Fruit fly (Drosophila melanogaster) whole organism, wandering third instar larva: ENCODE measurements around the gene CG18266.
A peak's percentile ranks its signal among the peaks of the same experiment; 100 is the strongest.

Experiments used
- Abd-B ChIP-seq: fragments of >200 bp; optimal IDR thresholded peaks from 2 replicates; lab custom pipeline; 2017; ENCODE audit warnings: missing biosample characterization, missing genetic modification characterization
- CrebA ChIP-seq: fragments of 200-800 bp; sonication (Bioruptor generic); optimal IDR thresholded peaks from 2 replicates; lab custom pipeline; 2016; ENCODE audit warnings: missing biosample characterization, mild to moderate bottlenecking, missing genetic modification characterization, borderline replicate concordance
- Dfd ChIP-seq: fragments of >200 bp; optimal IDR thresholded peaks from 2 replicates; lab custom pipeline; 2017; ENCODE audit warnings: missing biosample characterization, missing genetic modification characterization
- GATAd ChIP-seq: sonication (Bioruptor generic); optimal IDR thresholded peaks from 2 replicates; lab custom pipeline; 2016; ENCODE audit warnings: missing biosample characterization, missing genetic modification characterization
- HLH106 ChIP-seq: fragments of 200-800 bp; optimal IDR thresholded peaks from 3 replicates; lab custom pipeline; 2019; ENCODE audit warnings: missing biosample characterization, mild to moderate bottlenecking, missing genetic modification characterization, moderate library complexity
- Hnf4 ChIP-seq: fragments of 200-800 bp; sonication (Bioruptor generic); optimal IDR thresholded peaks from 2 replicates; lab custom pipeline; 2016; ENCODE audit warnings: missing biosample characterization, mild to moderate bottlenecking, missing genetic modification characterization
- Hr78 ChIP-seq: fragments of >200 bp; optimal IDR thresholded peaks from 2 replicates; lab custom pipeline; 2017; ENCODE audit warnings: missing biosample characterization, missing genetic modification characterization
- Hr83 ChIP-seq: fragments of 200-300 bp; sonication (Bioruptor generic); optimal IDR thresholded peaks from 2 replicates; lab custom pipeline; 2016; ENCODE audit warnings: missing biosample characterization, mild to moderate bottlenecking, missing genetic modification characterization, moderate library complexity; ENCODE audit not compliant: poor library complexity, severe bottlenecking
- Jra ChIP-seq: sonication (Bioruptor generic); optimal IDR thresholded peaks from 2 replicates; lab custom pipeline; 2016; ENCODE audit warnings: missing biosample characterization, missing genetic modification characterization
- Myc ChIP-seq: fragments of >200 bp; optimal IDR thresholded peaks from 2 replicates; lab custom pipeline; 2017
- OdsH ChIP-seq: fragments of 200-800 bp; sonication (Bioruptor generic); optimal IDR thresholded peaks from 2 replicates; lab custom pipeline; 2016; ENCODE audit warnings: missing biosample characterization, mild to moderate bottlenecking, missing genetic modification characterization
- Sp1 ChIP-seq: fragments of 200-800 bp; sonication (Bioruptor generic); optimal IDR thresholded peaks from 3 replicates; lab custom pipeline; 2019; ENCODE audit warnings: missing biosample characterization, mild to moderate bottlenecking, missing genetic modification characterization, moderate library complexity
- br ChIP-seq: fragments of 200-800 bp; sonication (Bioruptor generic); optimal IDR thresholded peaks from 2 replicates; lab custom pipeline; 2016; ENCODE audit warnings: missing biosample characterization, missing genetic modification characterization
- dmrt93B ChIP-seq: fragments of 200-800 bp; sonication (Bioruptor generic); optimal IDR thresholded peaks from 2 replicates; lab custom pipeline; 2018; ENCODE audit warnings: missing biosample characterization, mild to moderate bottlenecking, missing genetic modification characterization
- dsf ChIP-seq: sonication (Bioruptor generic); optimal IDR thresholded peaks from 2 replicates; lab custom pipeline; 2016; ENCODE audit warnings: missing biosample characterization, missing genetic modification characterization, borderline replicate concordance
- ey ChIP-seq: fragments of 200-800 bp; sonication (Bioruptor generic); optimal IDR thresholded peaks from 2 replicates; lab custom pipeline; 2016; ENCODE audit warnings: missing biosample characterization, missing genetic modification characterization
- foxo ChIP-seq, 2 experiments: fragments of 200-800 bp; sonication (Bioruptor generic); optimal IDR thresholded peaks; 2 replicates in 1 of 2; 3 replicates in 1 of 2; lab custom pipeline; 2016 to 2017; ENCODE audit warnings: missing biosample characterization in 2 of 2, missing genetic modification characterization in 2 of 2
- fru ChIP-seq: fragments of 200-800 bp; sonication (Bioruptor generic); optimal IDR thresholded peaks from 3 replicates; lab custom pipeline; 2016; ENCODE audit warnings: missing biosample characterization, mild to moderate bottlenecking, missing genetic modification characterization
- h ChIP-seq: fragments of 200-800 bp; sonication (Bioruptor generic); optimal IDR thresholded peaks from 3 replicates; lab custom pipeline; 2016; ENCODE audit warnings: missing biosample characterization, mild to moderate bottlenecking, missing genetic modification characterization
- jim ChIP-seq: fragments of 175-275, 200-325 bp; sonication (Bioruptor generic); optimal IDR thresholded peaks from 2 replicates; lab custom pipeline; 2016; ENCODE audit warnings: missing biosample characterization, mild to moderate bottlenecking, missing genetic modification characterization
- lola ChIP-seq: fragments of >200 bp; optimal IDR thresholded peaks from 2 replicates; lab custom pipeline; 2017; ENCODE audit warnings: missing biosample characterization, missing genetic modification characterization
- pan ChIP-seq: fragments of >200 bp; optimal IDR thresholded peaks from 2 replicates; lab custom pipeline; 2017
- psq ChIP-seq: fragments of 200-800 bp; sonication (Bioruptor generic); optimal IDR thresholded peaks from 3 replicates; lab custom pipeline; 2017; ENCODE audit warnings: missing biosample characterization, mild to moderate bottlenecking, missing genetic modification characterization, moderate library complexity
- sage ChIP-seq: fragments of 200-800 bp; sonication (Bioruptor generic); optimal IDR thresholded peaks from 2 replicates; lab custom pipeline; 2016; ENCODE audit warnings: missing biosample characterization, mild to moderate bottlenecking, missing genetic modification characterization
- sv ChIP-seq: fragments of 200-800 bp; sonication (Bioruptor generic); optimal IDR thresholded peaks from 3 replicates; lab custom pipeline; 2016; ENCODE audit warnings: missing biosample characterization, missing genetic modification characterization
- tai ChIP-seq: sonication (Bioruptor generic); optimal IDR thresholded peaks from 2 replicates; lab custom pipeline; 2016; ENCODE audit warnings: missing biosample characterization, missing genetic modification characterization
- usp ChIP-seq: fragments of >200 bp; optimal IDR thresholded peaks from 2 replicates; lab custom pipeline; 2017; ENCODE audit warnings: missing biosample characterization, missing genetic modification characterization

The CG18266 gene

DNA sequence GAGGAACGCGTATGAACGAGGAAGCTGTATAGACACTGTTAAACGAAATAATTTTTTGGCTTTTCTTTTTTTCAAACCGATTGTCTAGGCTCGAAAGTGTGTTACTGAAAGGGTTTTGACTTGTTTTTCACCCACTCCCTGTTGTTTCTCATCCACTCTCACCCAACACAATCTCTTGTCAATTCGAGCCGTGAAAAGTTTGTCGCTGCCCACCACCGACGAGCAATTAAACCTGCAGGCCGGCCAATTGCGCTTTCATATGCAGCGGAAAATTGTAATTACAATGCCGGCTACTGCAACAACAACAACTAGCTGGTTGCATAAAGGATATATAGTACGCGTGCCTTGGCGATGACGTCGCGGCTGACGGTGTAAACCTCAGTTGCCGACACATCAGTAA lies 8.3 kb upstream of the CG18266 start, which contains the start of gene CG7251:
TSS of gene CG7251 (minus strand) at position 101 of the 400 bp plus-strand sequence.
- TF ChIP-seq dmrt93B (GFP tag; lab: Kevin White, UChicago) (no peak), Jra (GFP tag; lab: Kevin White, UChicago) (no peak), HLH106 (tag; lab: Kevin White, UChicago) (no peak), tai (GFP tag; lab: Kevin White, UChicago) (no peak), ey (GFP tag; lab: Kevin White, UChicago) (no peak), sv (GFP tag; lab: Kevin White, UChicago) (no peak), Hr83 (GFP tag; lab: Kevin White, UChicago) (no peak), Abd-B (GFP tag; lab: Kevin White, UChicago) (no peak), Sp1 (GFP tag; lab: Kevin White, UChicago) (no peak), OdsH (GFP tag; lab: Kevin White, UChicago) (no peak)

DNA sequence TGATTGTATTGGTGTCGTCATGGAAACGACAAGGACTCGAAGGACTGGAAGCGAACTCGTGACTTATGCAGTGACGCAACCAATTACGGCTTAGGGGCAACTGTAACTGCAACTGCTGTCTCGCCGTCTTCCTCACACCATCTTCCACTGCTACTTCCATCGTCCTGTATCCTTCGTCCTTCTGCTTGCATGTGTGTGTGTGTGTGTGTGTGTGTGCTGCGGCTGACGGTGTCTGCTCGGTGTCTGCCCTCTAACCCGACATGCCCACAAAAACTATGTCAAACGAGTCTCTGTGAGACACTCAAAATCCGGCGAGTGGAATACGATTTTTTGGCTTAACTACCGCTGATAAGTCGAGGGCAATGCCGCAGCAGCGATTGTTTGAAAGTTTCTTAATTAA lies 2.8 kb upstream of the CG18266 start:
- no peak for TF ChIP-seq jim
- peak; percentile 85 for TF ChIP-seq Dfd (GFP tag; lab: Kevin White, UChicago)
- TF ChIP-seq dmrt93B (GFP tag; lab: Kevin White, UChicago) = no peak

DNA sequence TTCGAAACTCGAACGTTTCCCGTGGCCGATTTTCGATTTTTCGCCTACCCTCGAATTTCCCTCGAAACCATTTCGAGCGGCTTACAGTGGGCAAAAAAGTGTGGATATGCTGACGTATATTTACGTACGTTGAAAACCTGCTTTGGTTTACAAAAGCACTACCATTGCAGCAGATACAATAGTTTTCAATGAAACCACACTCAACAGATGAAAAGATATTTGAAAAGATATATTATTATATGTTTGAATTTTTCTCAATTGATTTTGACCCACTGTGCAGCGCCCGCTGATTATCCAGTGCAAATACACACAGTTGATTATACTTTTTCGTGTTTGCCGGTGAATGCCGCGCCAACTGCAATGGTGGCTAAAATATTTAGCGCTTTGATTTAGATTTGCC lies 13.5 kb downstream of the CG18266 start:
- TF ChIP-seq GATAd (GFP tag; lab: Kevin White, UChicago) = no peak
- no peak for TF ChIP-seq h (GFP tag; lab: Kevin White, UChicago)
- TF ChIP-seq ey (GFP tag; lab: Kevin White, UChicago) = no peak
- no peak for TF ChIP-seq CrebA (GFP tag; lab: Kevin White, UChicago)
- TF ChIP-seq tai (GFP tag; lab: Kevin White, UChicago) = no peak
- no peak for TF ChIP-seq sage (GFP tag; lab: Kevin White, UChicago)
- TF ChIP-seq fru (GFP tag; lab: Kevin White, UChicago) = no peak
- no peak for TF ChIP-seq usp (GFP tag; lab: Kevin White, UChicago)
- no peak for TF ChIP-seq br (GFP tag; lab: Kevin White, UChicago)
- no peak for TF ChIP-seq Dfd (GFP tag; lab: Kevin White, UChicago)
- no peak for TF ChIP-seq psq (GFP tag; lab: Kevin White, UChicago)
- TF ChIP-seq foxo (GFP tag; optimal IDR thresholded peaks at IDR 0.05; lab: Kevin White, UChicago) = no peak
- no peak for TF ChIP-seq Myc
- TF ChIP-seq HLH106 (tag; lab: Kevin White, UChicago) = no peak

DNA sequence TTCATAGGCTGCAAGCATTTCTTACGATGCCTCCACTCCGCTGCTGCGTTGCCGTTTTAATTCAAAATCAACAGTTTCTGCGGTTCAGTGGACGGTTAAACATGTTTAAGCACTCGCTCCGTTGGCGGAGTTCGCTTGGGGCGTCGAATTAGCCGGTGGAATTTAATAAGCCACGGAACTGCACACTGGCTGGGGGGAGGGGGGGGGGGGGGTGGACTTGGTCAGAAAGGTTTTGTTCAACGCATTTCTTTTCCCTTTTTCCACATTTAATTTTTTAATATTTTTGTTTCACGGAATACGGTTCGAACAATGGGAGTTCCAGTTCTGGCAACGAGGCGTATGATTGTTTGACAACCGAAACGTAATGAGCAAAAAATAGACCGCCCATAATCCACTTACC lies 14.0 kb downstream of the CG18266 start:
- TF ChIP-seq sv (GFP tag; lab: Kevin White, UChicago) (no peak), Dfd (GFP tag; lab: Kevin White, UChicago) (peak; percentile 90)

DNA sequence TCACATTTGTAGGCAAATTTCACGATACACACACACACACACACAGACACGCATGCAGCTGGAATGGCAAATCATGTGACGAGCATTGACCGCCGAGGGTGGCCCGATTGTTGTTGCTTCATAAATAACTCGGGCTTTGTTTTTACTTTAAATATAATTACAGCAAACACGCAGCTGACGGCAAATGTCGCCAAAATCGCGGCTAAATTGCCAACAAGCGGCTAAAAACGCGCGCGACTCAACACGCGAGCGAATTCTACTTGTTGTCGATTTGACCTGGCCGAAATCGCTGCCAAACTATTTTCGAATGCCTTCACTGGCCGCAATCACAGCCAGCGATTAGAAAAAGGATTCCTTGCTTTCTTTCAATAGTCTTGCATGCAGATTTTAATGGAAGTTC lies 20.6 kb downstream of the CG18266 start:
- TF ChIP-seq lola (GFP tag; lab: Kevin White, UChicago) (no peak), CrebA (GFP tag; lab: Kevin White, UChicago) (no peak), dsf (GFP tag; lab: Kevin White, UChicago) (no peak), usp (GFP tag; lab: Kevin White, UChicago) (no peak), GATAd (GFP tag; lab: Kevin White, UChicago) (no peak), Abd-B (GFP tag; lab: Kevin White, UChicago) (no peak), psq (GFP tag; lab: Kevin White, UChicago) (no peak), Sp1 (GFP tag; lab: Kevin White, UChicago) (no peak), pan (lab: Kevin White, UChicago) (no peak), Hnf4 (no peak), jim (no peak), OdsH (GFP tag; lab: Kevin White, UChicago) (no peak), foxo (GFP tag; optimal IDR thresholded peaks at IDR 0.05; lab: Kevin White, UChicago) (no peak)

DNA sequence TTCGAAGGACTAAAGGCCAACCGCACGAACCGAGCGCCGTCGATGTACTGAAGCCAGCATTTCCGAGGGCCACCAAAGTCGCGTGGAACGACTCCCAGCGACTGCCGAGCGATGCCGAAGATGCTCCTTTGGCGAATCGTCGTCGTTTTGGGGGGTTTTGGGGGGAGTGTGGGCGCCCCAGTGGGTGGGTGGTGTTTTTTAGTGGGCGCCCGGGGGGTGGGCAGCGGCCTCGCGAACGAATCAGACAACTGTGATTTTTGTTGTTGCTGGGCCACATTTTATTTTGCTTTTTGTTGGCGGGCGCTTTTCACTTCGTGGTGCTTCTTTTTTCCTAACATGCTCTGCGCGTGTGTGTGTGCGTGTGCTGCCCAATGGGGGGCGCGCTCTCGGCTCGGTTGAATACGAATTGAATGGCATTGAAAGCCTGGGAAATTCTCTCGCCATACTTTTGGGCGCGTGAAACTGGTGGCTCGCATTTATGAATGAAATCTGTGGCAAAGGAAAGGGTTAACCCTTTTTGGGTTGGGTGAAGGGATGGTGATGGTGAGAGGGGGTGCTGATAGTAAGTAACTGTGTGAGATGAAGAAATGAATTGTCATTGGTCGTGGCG lies 21.4 kb downstream of the CG18266 start, which contains the start of gene DIP-eta:
TSS of gene DIP-eta (minus strand) at position 51 of the 610 bp plus-strand sequence.
- TF ChIP-seq Hr78 (GFP tag; lab: Kevin White, UChicago) = no peak
- TF ChIP-seq Dfd (GFP tag; lab: Kevin White, UChicago) = peak; percentile 85
- TF ChIP-seq Sp1 (GFP tag; lab: Kevin White, UChicago) = peak; percentile 22
- TF ChIP-seq Myc = no peak
- TF ChIP-seq, all 38 proteins: peak for 2
